Fruit fly (Drosophila melanogaster) whole organism, wandering third instar larva: ENCODE measurements around the gene CG9926.

Experiments used
- Abd-B ChIP-seq: fragments of >200 bp; optimal IDR thresholded peaks from 2 replicates; lab custom pipeline; 2017; ENCODE audit warnings: missing biosample characterization, missing genetic modification characterization
- CG32264 ChIP-seq: fragments of 200-800 bp; sonication (Bioruptor generic); optimal IDR thresholded peaks from 2 replicates; lab custom pipeline; 2016; ENCODE audit warnings: missing biosample characterization, missing genetic modification characterization
- CG9705 ChIP-seq: fragments of 200-800 bp; sonication (Bioruptor generic); optimal IDR thresholded peaks from 2 replicates; lab custom pipeline; 2018; ENCODE audit warnings: missing biosample characterization, mild to moderate bottlenecking, missing genetic modification characterization
- Dif ChIP-seq: fragments of 200-275, 200-300 bp; sonication (Bioruptor generic); optimal IDR thresholded peaks from 2 replicates; lab custom pipeline; 2018; ENCODE audit warnings: missing biosample characterization, missing genetic modification characterization; ENCODE audit not compliant: partially characterized antibody
- GATAd ChIP-seq: sonication (Bioruptor generic); optimal IDR thresholded peaks from 2 replicates; lab custom pipeline; 2016; ENCODE audit warnings: missing biosample characterization, missing genetic modification characterization
- HLH106 ChIP-seq: fragments of 200-800 bp; optimal IDR thresholded peaks from 3 replicates; lab custom pipeline; 2019; ENCODE audit warnings: missing biosample characterization, mild to moderate bottlenecking, missing genetic modification characterization, moderate library complexity
- Hnf4 ChIP-seq: fragments of 200-800 bp; sonication (Bioruptor generic); optimal IDR thresholded peaks from 2 replicates; lab custom pipeline; 2016; ENCODE audit warnings: missing biosample characterization, mild to moderate bottlenecking, missing genetic modification characterization
- Hr78 ChIP-seq: fragments of >200 bp; optimal IDR thresholded peaks from 2 replicates; lab custom pipeline; 2017; ENCODE audit warnings: missing biosample characterization, missing genetic modification characterization
- Hr83 ChIP-seq: fragments of 200-300 bp; sonication (Bioruptor generic); optimal IDR thresholded peaks from 2 replicates; lab custom pipeline; 2016; ENCODE audit warnings: missing biosample characterization, mild to moderate bottlenecking, missing genetic modification characterization, moderate library complexity; ENCODE audit not compliant: poor library complexity, severe bottlenecking
- Mio ChIP-seq: sonication (Bioruptor generic); optimal IDR thresholded peaks from 2 replicates; lab custom pipeline; 2016; ENCODE audit warnings: missing biosample characterization, missing genetic modification characterization
- Myc ChIP-seq: fragments of >200 bp; optimal IDR thresholded peaks from 2 replicates; lab custom pipeline; 2017
- N ChIP-seq: fragments of >200 bp; optimal IDR thresholded peaks from 2 replicates; lab custom pipeline; 2018; ENCODE audit warnings: missing biosample characterization, missing external identifiers, missing genetic modification characterization
- OdsH ChIP-seq: fragments of 200-800 bp; sonication (Bioruptor generic); optimal IDR thresholded peaks from 2 replicates; lab custom pipeline; 2016; ENCODE audit warnings: missing biosample characterization, mild to moderate bottlenecking, missing genetic modification characterization
- Rel ChIP-seq, 2 experiments: fragments of 200-800 bp; sonication (Bioruptor generic) in 1 of 2; optimal IDR thresholded peaks; 2 replicates in 1 of 2; 3 replicates in 1 of 2; lab custom pipeline; 2016 to 2019; ENCODE audit warnings: mild to moderate bottlenecking in 2 of 2, missing biosample characterization in 2 of 2, missing genetic modification characterization in 2 of 2, moderate library complexity in 1 of 2
- Sp1 ChIP-seq: fragments of 200-800 bp; sonication (Bioruptor generic); optimal IDR thresholded peaks from 3 replicates; lab custom pipeline; 2019; ENCODE audit warnings: missing biosample characterization, mild to moderate bottlenecking, missing genetic modification characterization, moderate library complexity
- Vsx2 ChIP-seq: fragments of 200-300, 225-300 bp; sonication (Bioruptor generic); optimal IDR thresholded peaks from 2 replicates; lab custom pipeline; 2018; ENCODE audit warnings: missing biosample characterization, missing genetic modification characterization; ENCODE audit not compliant: partially characterized antibody
- br ChIP-seq: fragments of 200-800 bp; sonication (Bioruptor generic); optimal IDR thresholded peaks from 2 replicates; lab custom pipeline; 2016; ENCODE audit warnings: missing biosample characterization, missing genetic modification characterization
- brk ChIP-seq: fragments of 200-800 bp; sonication (Bioruptor generic); optimal IDR thresholded peaks from 2 replicates; lab custom pipeline; 2016; ENCODE audit warnings: missing biosample characterization, mild to moderate bottlenecking, missing genetic modification characterization
- dl ChIP-seq, 2 experiments: fragments of 175-275, 200-275 bp in 1 of 2; fragments of 200-275 bp in 1 of 2; sonication (Bioruptor generic); optimal IDR thresholded peaks; lab custom pipeline; 2018; ENCODE audit warnings: mild to moderate bottlenecking in 2 of 2, missing biosample characterization in 2 of 2, missing genetic modification characterization in 2 of 2, moderate library complexity in 2 of 2; ENCODE audit not compliant: partially characterized antibody in 2 of 2, insufficient read depth in 1 of 2
- dmrt93B ChIP-seq: fragments of 200-800 bp; sonication (Bioruptor generic); optimal IDR thresholded peaks from 2 replicates; lab custom pipeline; 2018; ENCODE audit warnings: missing biosample characterization, mild to moderate bottlenecking, missing genetic modification characterization
- dsf ChIP-seq: sonication (Bioruptor generic); optimal IDR thresholded peaks from 2 replicates; lab custom pipeline; 2016; ENCODE audit warnings: missing biosample characterization, missing genetic modification characterization, borderline replicate concordance
- foxo ChIP-seq, 2 experiments: fragments of 200-800 bp; sonication (Bioruptor generic); optimal IDR thresholded peaks; 2 replicates in 1 of 2; 3 replicates in 1 of 2; lab custom pipeline; 2016 to 2017; ENCODE audit warnings: missing biosample characterization in 2 of 2, missing genetic modification characterization in 2 of 2
- fru ChIP-seq: fragments of 200-800 bp; sonication (Bioruptor generic); optimal IDR thresholded peaks from 3 replicates; lab custom pipeline; 2016; ENCODE audit warnings: missing biosample characterization, mild to moderate bottlenecking, missing genetic modification characterization
- jim ChIP-seq: fragments of 175-275, 200-325 bp; sonication (Bioruptor generic); optimal IDR thresholded peaks from 2 replicates; lab custom pipeline; 2016; ENCODE audit warnings: missing biosample characterization, mild to moderate bottlenecking, missing genetic modification characterization
- pan ChIP-seq: fragments of >200 bp; optimal IDR thresholded peaks from 2 replicates; lab custom pipeline; 2017
- sage ChIP-seq: fragments of 200-800 bp; sonication (Bioruptor generic); optimal IDR thresholded peaks from 2 replicates; lab custom pipeline; 2016; ENCODE audit warnings: missing biosample characterization, mild to moderate bottlenecking, missing genetic modification characterization
- sv ChIP-seq: fragments of 200-800 bp; sonication (Bioruptor generic); optimal IDR thresholded peaks from 3 replicates; lab custom pipeline; 2016; ENCODE audit warnings: missing biosample characterization, missing genetic modification characterization
- usp ChIP-seq: fragments of >200 bp; optimal IDR thresholded peaks from 2 replicates; lab custom pipeline; 2017; ENCODE audit warnings: missing biosample characterization, missing genetic modification characterization
- woc ChIP-seq: sonication (Bioruptor generic); optimal IDR thresholded peaks from 2 replicates; lab custom pipeline; 2016; ENCODE audit warnings: missing biosample characterization, mild to moderate bottlenecking, missing genetic modification characterization

Gene CG9926

dm6 chr3R:13909065-13909464, 41.9 kb downstream of the CG9926 start:
- no peak for TF ChIP-seq Sp1 (GFP tag; lab: Kevin White, UChicago)
- no peak for TF ChIP-seq Dif (GFP tag; lab: Kevin White, UChicago)
- TF ChIP-seq Hr83 (GFP tag; lab: Kevin White, UChicago), result no peak
- TF ChIP-seq Myc (lab: Kevin White, UChicago), result no peak
- no peak for TF ChIP-seq CG9705 (GFP tag; lab: Kevin White, UChicago)
- no peak for TF ChIP-seq CG32264 (GFP tag; lab: Kevin White, UChicago)
- no peak for TF ChIP-seq Vsx2 (GFP tag; lab: Kevin White, UChicago)
- TF ChIP-seq Abd-B, result no peak

dm6 chr3R:13907355-13908105, 43.4 kb downstream of the CG9926 start:
- TF ChIP-seq foxo (GFP tag; optimal IDR thresholded peaks at IDR 0.05; lab: Kevin White, UChicago) (peak in 1 of 2 experiments; percentile 4), Rel (GFP tag; optimal IDR thresholded peaks at IDR 0.05; lab: Kevin White, UChicago) (no peak), Rel (tag; optimal IDR thresholded peaks at IDR 0.05; lab: Kevin White, UChicago) (no peak), Hr83 (GFP tag; lab: Kevin White, UChicago) (no peak), GATAd (GFP tag; lab: Kevin White, UChicago) (no peak)

- TF ChIP-seq sage, result no peak
- TF ChIP-seq CG32264 (GFP tag; lab: Kevin White, UChicago), result no peak
- TF ChIP-seq br (GFP tag; lab: Kevin White, UChicago), result no peak
- TF ChIP-seq GATAd (GFP tag; lab: Kevin White, UChicago), result no peak
- TF ChIP-seq fru (GFP tag; lab: Kevin White, UChicago), result no peak
- no peak for TF ChIP-seq dmrt93B
- no peak for TF ChIP-seq Hr78
- no peak for TF ChIP-seq brk (GFP tag; lab: Kevin White, UChicago)
- TF ChIP-seq Hnf4 (GFP tag; lab: Kevin White, UChicago), result no peak
- no peak for TF ChIP-seq Rel (GFP tag; optimal IDR thresholded peaks at IDR 0.05; lab: Kevin White, UChicago)
- TF ChIP-seq Rel (tag; optimal IDR thresholded peaks at IDR 0.05; lab: Kevin White, UChicago), result no peak
- TF ChIP-seq N (GFP tag; lab: Kevin White, UChicago), result no peak
- no peak for TF ChIP-seq woc (GFP tag; lab: Kevin White, UChicago)
- no peak for TF ChIP-seq OdsH (GFP tag; lab: Kevin White, UChicago)
- no peak for TF ChIP-seq usp (GFP tag; lab: Kevin White, UChicago)
- no peak for TF ChIP-seq HLH106 (tag; lab: Kevin White, UChicago)
- TF ChIP-seq dsf (GFP tag; lab: Kevin White, UChicago), result no peak
- TF ChIP-seq jim (GFP tag; lab: Kevin White, UChicago), result no peak
These were observed 44.2 kb downstream of the CG9926 start for dm6 chr3R:13906759-13907158.

dm6 chr3R:13901543-13901945, 49.4 kb downstream of the CG9926 start, which contains the start of gene ems:
TSS of gene ems (plus strand) at chr3R:13901853.
- TF ChIP-seq HLH106 (tag; lab: Kevin White, UChicago) (no peak), pan (lab: Kevin White, UChicago) (no peak), OdsH (GFP tag; lab: Kevin White, UChicago) (no peak), dsf (GFP tag; lab: Kevin White, UChicago) (no peak), Dif (GFP tag; lab: Kevin White, UChicago) (peak; percentile 87), Mio (no peak), Hr83 (GFP tag; lab: Kevin White, UChicago) (peak; percentile 35), dl (GFP tag; optimal IDR thresholded peaks at IDR 0.05; lab: Kevin White, UChicago; ENCODE audit: insufficient read depth in 1 of 2, partially characterized antibody in 2 of 2) (peak in 1 of 2 experiments; percentile 65), usp (GFP tag; lab: Kevin White, UChicago) (no peak), Vsx2 (GFP tag; lab: Kevin White, UChicago) (peak; percentile 82), CG32264 (GFP tag; lab: Kevin White, UChicago) (no peak), sv (GFP tag; lab: Kevin White, UChicago) (no peak)
